Worm (Caenorhabditis elegans): Measurements from ENCODE around the gene rps-11.

ce11 chrIV:11604909-11605308, 2.5 kb downstream of the rps-11 start, which contains the start of the genes ragc-1 and Y24F12A.1:
- TF ChIP-seq zim-3 (tag; optimal IDR thresholded peaks at IDR 0.05), result no peak
- no peak for TF ChIP-seq unc-130 (GFP tag; optimal IDR thresholded peaks at IDR 0.05)
- no peak for TF ChIP-seq fkh-3 (tag; optimal IDR thresholded peaks at IDR 0.05)
- no peak for TF ChIP-seq D2030.7 (GFP tag; IDR thresholded peaks at IDR 0.05)
- TF ChIP-seq bed-2 (GFP tag; IDR thresholded peaks at IDR 0.05), result no peak
- TF ChIP-seq lag-1 (GFP tag; IDR thresholded peaks at IDR 0.05), result no peak

Measured in whole organism, young adult.